Worm (Caenorhabditis elegans): Measurements from ENCODE around the gene ceh-99.

The ceh-99 gene

ce11 chrII:12550940-12551339 lies 31.2 kb downstream of the ceh-99 start:
- TF ChIP-seq unc-62 (GFP tag; optimal IDR thresholded peaks at IDR 0.05): no peak

- no peak for TF ChIP-seq unc-62 (GFP tag; optimal IDR thresholded peaks at IDR 0.05)
These were observed 35.8 kb downstream of the ceh-99 start, which contains the start of gene F49C5.11 for ce11 chrII:12555579-12555978. Gene F49C5.11 (plus strand): TSS chrII:12555879.

- no peak for TF ChIP-seq unc-62 (GFP tag; optimal IDR thresholded peaks at IDR 0.05)
These were observed 40.4 kb downstream of the ceh-99 start, which contains the start of gene F49C5.12 for ce11 chrII:12560210-12560609. Gene F49C5.12 (minus strand): TSS chrII:12560310.

- TF ChIP-seq unc-62 (GFP tag; optimal IDR thresholded peaks at IDR 0.05): no peak
These were observed 46.1 kb downstream of the ceh-99 start, which contains the start of gene F49C5.7 for ce11 chrII:12565851-12566250. Gene F49C5.7 (plus strand): TSS chrII:12566151.

ce11 chrII:12570523-12570922 lies 50.7 kb downstream of the ceh-99 start, which contains the start of gene Y38E10A.1:
Gene Y38E10A.1 (minus strand): TSS chrII:12570623.
- TF ChIP-seq unc-62 (GFP tag; optimal IDR thresholded peaks at IDR 0.05): no peak

- TF ChIP-seq unc-62 (GFP tag; optimal IDR thresholded peaks at IDR 0.05): no peak
These were observed 53.0 kb downstream of the ceh-99 start, which contains the start of gene Y38E10A.35 for ce11 chrII:12572760-12573159. Gene Y38E10A.35 (minus strand): TSS chrII:12572860.

ce11 chrII:12573541-12573940 lies 53.8 kb downstream of the ceh-99 start, which contains the start of gene Y38E10A.2:
Gene Y38E10A.2 (minus strand): TSS chrII:12573641.
- no peak for TF ChIP-seq unc-62 (GFP tag; optimal IDR thresholded peaks at IDR 0.05)
